Fruit fly (Drosophila melanogaster): ENCODE results near the gene Ctl2.

- no peak for TF ChIP-seq ey (GFP tag; optimal IDR thresholded peaks at IDR 0.05)
- no peak for TF ChIP-seq Vsx2 (GFP tag; optimal IDR thresholded peaks at IDR 0.05; ENCODE audit: partially characterized antibody)
- TF ChIP-seq Hr78 (GFP tag; optimal IDR thresholded peaks at IDR 0.05): no peak
Observed at dm6 chr3R:29076609-29077008, 46.6 kb upstream of the Ctl2 start.
